Worm (Caenorhabditis elegans) whole organism, L2 larva: ENCODE results near the gene C35D6.3.

Source experiments
- aly-2 ChIP-seq: fragments of 150-350 bp; optimal IDR thresholded peaks from 2 replicates; lab custom pipeline; 2014; ENCODE audit warnings: missing biosample characterization, missing genetic modification characterization
- ama-1 ChIP-seq: fragments of 150-350 bp; optimal IDR thresholded peaks from 2 replicates; lab custom pipeline; 2018; ENCODE audit warnings: inconsistent platforms
- ceh-82 ChIP-seq: fragments of 150-350 bp; optimal IDR thresholded peaks from 2 replicates; lab custom pipeline; 2014; ENCODE audit warnings: missing biosample characterization, missing genetic modification characterization
- lin-39 ChIP-seq: fragments of 150-350 bp; optimal IDR thresholded peaks from 2 replicates; lab custom pipeline; 2014; ENCODE audit warnings: missing biosample characterization, missing genetic modification reagents, missing genetic modification characterization
- nhr-11 ChIP-seq: fragments of 150-350 bp; optimal IDR thresholded peaks from 2 replicates; lab custom pipeline; 2014; ENCODE audit warnings: missing biosample characterization, missing genetic modification characterization
- nhr-237 ChIP-seq: fragments of 150-350 bp; optimal IDR thresholded peaks from 2 replicates; lab custom pipeline; 2014; ENCODE audit warnings: missing biosample characterization, missing genetic modification characterization
- nhr-77 ChIP-seq: fragments of 150-350 bp; optimal IDR thresholded peaks from 2 replicates; lab custom pipeline; 2014; ENCODE audit warnings: missing biosample characterization, missing genetic modification characterization
- peb-1 ChIP-seq: fragments of 150-350 bp; optimal IDR thresholded peaks from 2 replicates; lab custom pipeline; 2014; ENCODE audit warnings: missing biosample characterization, missing genetic modification characterization
- skn-1 ChIP-seq: sonication (generic microtip); optimal IDR thresholded peaks from 2 replicates; lab custom pipeline; 2017; ENCODE audit warnings: missing biosample characterization, missing genetic modification characterization
- snpc-4 ChIP-seq: fragments of 150-350 bp; optimal IDR thresholded peaks from 2 replicates; lab custom pipeline; 2014; ENCODE audit warnings: missing biosample characterization, missing genetic modification characterization
- unc-39 ChIP-seq: fragments of 150-350 bp; optimal IDR thresholded peaks from 2 replicates; lab custom pipeline; 2014; ENCODE audit warnings: missing biosample characterization, missing genetic modification characterization
- ztf-4 ChIP-seq: fragments of 150-350 bp; optimal IDR thresholded peaks from 2 replicates; lab custom pipeline; 2014; ENCODE audit warnings: missing biosample characterization, missing genetic modification characterization

DNA sequence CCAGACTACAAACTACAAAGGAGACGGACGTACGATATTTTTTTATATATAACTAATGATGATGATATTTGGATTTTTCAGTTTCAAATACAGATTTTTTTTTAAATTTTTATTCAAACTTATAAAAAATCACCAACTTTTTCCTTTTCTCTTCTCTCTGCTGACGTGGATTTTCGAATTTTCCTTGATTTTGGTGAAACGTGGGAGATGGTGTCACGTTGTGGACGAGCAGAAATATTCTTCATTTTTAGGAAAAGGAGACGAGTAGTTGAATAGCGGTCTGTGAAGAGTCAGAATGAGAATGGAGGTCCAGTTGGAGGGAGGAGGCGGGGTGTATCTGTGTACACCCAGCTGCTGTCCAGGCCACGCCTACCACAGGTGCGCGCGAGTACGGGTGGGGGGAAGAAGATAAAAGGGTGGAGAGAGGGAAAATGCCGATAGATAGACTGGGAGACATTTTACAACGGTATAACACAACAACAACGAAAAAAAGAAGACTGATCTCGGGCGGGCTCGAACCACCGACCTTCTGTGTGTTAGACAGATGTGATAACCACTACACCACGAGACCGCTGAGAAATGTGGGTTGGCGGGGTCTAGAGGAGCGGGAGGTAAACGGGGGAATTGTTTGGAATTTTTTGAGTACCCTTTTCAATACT, 35.4 kb downstream of the C35D6.3 start, which contains the start of gene Y7A9D.1:
- TF ChIP-seq ama-1 (lab: Kevin White, UChicago) = no peak
- TF ChIP-seq nhr-77 (tag; lab: Kevin White, UChicago) = no peak
- no peak for TF ChIP-seq nhr-237 (tag; lab: Kevin White, UChicago)
- TF ChIP-seq aly-2 (tag; lab: Kevin White, UChicago) = no peak
- TF ChIP-seq peb-1 (tag; lab: Kevin White, UChicago) = no peak
- TF ChIP-seq ztf-4 (tag; lab: Kevin White, UChicago) = no peak
- no peak for TF ChIP-seq snpc-4
- no peak for TF ChIP-seq nhr-11 (tag; lab: Kevin White, UChicago)
- TF ChIP-seq skn-1 (tag; lab: Kevin White, UChicago) = no peak
- TF ChIP-seq lin-39 (tag; lab: Kevin White, UChicago) = no peak
- no peak for TF ChIP-seq ceh-82
- no peak for TF ChIP-seq unc-39
